Fruit fly (Drosophila melanogaster) Kc167 (cell line): ENCODE results near the gene Pp2A-29B.

Experiments used
- Myc ChIP-seq: fragments of >200 bp; optimal IDR thresholded peaks from 2 replicates; lab custom pipeline; 2017; ENCODE audit warnings: missing external identifiers
- Sin3A ChIP-seq: fragments of >200 bp; optimal IDR thresholded peaks from 2 replicates; lab custom pipeline; 2018; ENCODE audit warnings: missing external identifiers
- h ChIP-seq: fragments of >200 bp; optimal IDR thresholded peaks from 3 replicates; lab custom pipeline; 2018; ENCODE audit warnings: missing external identifiers
- insv ChIP-seq: fragments of >200 bp; optimal IDR thresholded peaks from 3 replicates; lab custom pipeline; 2018; ENCODE audit warnings: missing external identifiers
- psq ChIP-seq: fragments of >200 bp; optimal IDR thresholded peaks from 2 replicates; lab custom pipeline; 2017; ENCODE audit warnings: missing external identifiers
- ttk ChIP-seq: sonication (Bioruptor generic); optimal IDR thresholded peaks from 2 replicates; lab custom pipeline; 2017; ENCODE audit warnings: missing external identifiers

Gene Pp2A-29B

DNA sequence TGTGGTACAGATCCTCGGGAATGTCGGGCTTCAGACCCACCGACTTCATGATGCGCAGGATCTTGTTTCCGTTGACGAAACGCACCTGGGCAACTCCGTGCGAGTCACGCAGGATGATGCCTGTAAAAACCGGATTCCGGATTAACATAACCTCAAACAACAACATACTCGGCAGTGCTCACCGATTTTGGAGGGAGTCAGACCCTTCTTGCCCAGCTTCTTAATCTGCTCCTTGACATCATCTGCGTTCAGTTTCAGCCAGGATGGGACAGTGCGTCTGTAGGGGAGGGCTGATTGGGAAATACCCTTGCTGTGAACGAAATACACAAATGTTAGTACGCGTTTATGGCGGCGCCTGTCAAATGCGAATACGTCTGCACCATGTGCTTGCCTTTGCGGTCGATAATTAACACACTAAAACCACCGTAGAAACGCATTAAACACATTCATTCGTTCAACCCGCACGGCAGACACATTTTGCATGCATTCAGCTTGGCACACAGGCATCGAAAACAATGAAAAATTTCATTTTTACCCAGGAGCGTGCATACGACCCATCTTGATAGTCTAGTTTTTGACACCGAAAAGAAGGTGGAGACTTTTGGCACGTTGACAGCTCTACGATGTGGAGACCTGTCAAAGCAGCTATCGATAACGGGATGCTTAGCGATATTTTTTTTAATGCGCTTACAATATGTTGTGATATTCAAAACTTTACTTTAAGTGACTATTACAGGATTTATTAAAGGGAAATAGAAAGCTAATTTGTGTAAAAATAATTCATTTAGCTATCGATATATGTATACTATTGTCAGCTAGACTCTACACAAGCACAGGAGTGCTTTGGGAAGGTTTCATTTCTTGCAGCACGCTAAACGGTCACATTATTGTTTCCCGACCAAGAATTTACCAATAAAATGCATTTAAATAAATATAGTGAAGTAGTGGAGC is 1.6 kb upstream of the Pp2A-29B start, which contains the start of the genes RpS13 and CSN8:
TSS of gene RpS13 (minus strand) at position 657 of the 951 bp plus-strand sequence.
TSS of gene CSN8 (plus strand) at position 850 of the 951 bp plus-strand sequence.
- TF ChIP-seq Sin3A (lab: Kevin White, UChicago) (no peak), insv (lab: Kevin White, UChicago) (no peak), psq (no peak), h (lab: Kevin White, UChicago) (no peak), Myc (no peak), ttk (lab: Kevin White, UChicago) (no peak)

DNA sequence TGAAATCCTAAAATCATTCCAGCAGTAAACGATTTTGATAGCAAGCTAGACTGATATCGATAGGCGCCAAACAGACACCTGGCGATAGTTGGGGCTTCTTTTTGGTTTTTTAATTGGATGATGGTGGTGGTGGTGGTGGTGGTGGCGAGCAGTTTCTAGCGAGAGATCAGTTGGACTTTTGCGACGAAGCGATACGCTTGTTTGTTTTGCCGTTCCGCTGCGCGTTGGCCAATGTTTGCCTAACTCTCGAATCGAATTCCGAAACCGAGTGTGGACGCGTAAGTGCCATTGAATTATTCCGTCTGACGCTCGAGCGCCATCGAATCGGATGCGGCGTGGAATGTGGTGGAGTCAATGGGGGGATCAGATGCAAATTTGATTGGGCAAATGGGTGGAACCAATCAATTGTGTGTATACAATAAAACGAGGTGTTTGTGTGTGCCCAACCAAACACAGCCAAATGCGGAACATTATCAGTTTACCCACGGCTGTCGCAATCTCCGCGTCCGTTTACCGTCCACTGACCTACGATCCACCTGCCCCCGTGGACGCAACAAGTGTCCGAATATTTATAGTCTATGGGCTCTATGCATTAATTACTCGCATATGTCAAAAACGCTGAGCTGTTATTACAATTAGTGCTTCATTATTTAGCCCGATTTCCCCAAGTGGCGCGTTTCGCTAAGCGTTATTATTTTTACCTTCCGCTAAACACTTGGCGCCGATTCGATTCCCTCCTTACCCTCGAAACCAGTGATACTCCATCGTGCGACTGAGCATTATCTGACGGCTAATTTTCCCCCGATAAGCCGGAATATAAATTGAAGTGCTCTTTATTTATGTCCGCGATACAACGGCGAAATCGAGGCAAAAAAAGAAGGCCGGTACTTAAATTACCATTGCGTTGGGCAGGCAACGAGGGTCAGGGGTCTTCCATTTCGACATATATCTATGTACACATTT is 4.8 kb downstream of the Pp2A-29B start, which contains the start of gene CG17292:
TSS of gene CG17292 (plus strand) at position 91 of the 963 bp plus-strand sequence.
- no peak for TF ChIP-seq h (lab: Kevin White, UChicago)

DNA sequence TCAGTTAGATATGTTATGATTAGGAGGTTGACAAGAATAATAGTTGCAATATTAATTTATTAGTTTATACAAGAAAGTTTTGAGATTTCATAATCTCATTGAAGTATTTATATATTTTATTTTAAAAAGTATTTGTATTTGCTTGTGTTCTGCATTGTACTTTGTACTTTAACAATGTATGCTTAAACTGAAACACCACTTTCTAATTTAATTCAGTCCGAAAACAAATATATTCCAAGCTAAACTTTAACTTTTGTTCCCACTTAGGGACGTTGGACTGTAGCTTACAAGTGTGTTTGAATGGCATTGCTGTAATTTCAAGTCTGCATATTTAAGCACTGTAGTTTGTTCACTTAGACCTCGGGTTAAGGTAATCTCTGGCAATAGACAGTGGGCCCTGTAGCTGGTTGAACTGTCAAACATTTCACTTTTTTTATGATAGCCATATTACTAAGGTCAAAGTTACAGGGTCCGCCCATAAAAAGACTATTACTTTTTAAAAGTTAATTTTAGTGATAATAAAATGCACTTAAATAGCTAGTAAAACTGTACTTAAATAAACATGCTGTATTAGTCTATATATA is 5.6 kb downstream of the Pp2A-29B start:
- TF ChIP-seq Myc (no peak), psq (no peak), Sin3A (lab: Kevin White, UChicago) (no peak), h (lab: Kevin White, UChicago) (no peak), ttk (lab: Kevin White, UChicago) (no peak), insv (lab: Kevin White, UChicago) (no peak)

DNA sequence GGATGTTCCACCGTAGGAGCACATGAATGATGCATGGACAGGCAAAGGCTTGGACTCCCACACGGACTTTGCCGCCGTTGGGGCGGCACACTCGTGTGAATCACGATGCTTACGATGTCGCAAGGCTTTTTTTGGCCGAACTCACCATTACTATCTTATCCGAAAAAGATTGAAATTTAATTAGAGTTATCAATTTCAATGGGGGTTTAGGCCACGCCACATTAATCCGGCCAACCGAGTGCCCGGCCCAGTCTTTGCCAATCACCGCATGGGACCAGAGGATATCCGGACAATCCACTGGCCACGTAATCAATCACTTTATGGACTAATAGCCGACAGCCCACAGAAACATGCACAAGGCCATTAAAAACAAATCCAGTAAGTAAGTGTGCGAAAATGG is 6.4 kb downstream of the Pp2A-29B start:
- no peak for TF ChIP-seq ttk (lab: Kevin White, UChicago)
- no peak for TF ChIP-seq h (lab: Kevin White, UChicago)
- TF ChIP-seq Sin3A (lab: Kevin White, UChicago), result no peak
- no peak for TF ChIP-seq insv (lab: Kevin White, UChicago)
- TF ChIP-seq psq, result no peak
- TF ChIP-seq Myc, result no peak

DNA sequence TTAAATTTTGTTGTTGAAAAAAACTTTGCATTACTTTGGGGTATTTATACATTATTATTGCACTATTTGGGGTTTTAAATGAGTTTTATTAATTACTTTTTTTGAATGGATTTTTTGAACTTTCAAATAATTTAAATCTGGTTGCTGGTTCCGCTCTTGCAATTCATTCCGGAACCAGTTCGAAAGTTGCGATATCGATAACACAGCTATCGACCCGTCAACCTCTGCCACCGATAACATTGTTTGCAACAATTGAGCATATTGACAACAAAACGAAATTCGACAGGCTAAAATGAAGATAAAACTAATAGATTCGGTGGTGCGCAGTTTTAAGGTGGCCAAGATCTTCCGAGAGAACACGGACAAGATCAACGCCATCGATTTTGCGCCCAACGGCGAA is 8.4 kb downstream of the Pp2A-29B start, which contains the start of gene Wdr82:
TSS of gene Wdr82 (plus strand) at position 227 of the 400 bp plus-strand sequence.
- TF ChIP-seq Myc (no peak), ttk (lab: Kevin White, UChicago) (no peak), insv (lab: Kevin White, UChicago) (no peak), psq (no peak), Sin3A (lab: Kevin White, UChicago) (no peak), h (lab: Kevin White, UChicago) (no peak)

DNA sequence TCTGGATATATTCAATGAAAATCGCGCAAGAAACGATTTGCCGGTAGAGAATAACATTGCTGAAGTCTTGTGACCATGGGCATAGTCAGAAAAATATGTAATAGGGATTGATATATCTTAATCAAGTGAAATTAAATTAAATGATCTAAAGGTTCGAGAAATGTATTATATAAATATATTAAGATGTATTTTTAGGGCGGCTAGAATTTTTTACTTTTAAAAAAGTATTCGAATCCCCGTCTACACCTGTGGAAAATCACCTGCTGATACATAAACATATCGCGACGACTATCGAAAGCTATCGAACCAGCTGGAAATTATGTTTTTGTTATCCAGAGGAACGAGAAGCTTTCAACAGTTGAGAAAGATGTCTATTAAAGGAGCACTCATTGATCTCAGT is 10.9 kb downstream of the Pp2A-29B start, which contains the start of the genes CG13390 and CG17294:
TSS of gene CG13390 (minus strand) at position 81 of the 400 bp plus-strand sequence.
TSS of gene CG17294 (plus strand) at position 319 of the 400 bp plus-strand sequence.
- no peak for TF ChIP-seq psq
- no peak for TF ChIP-seq ttk (lab: Kevin White, UChicago)
- TF ChIP-seq Myc, result no peak
- no peak for TF ChIP-seq insv (lab: Kevin White, UChicago)
- TF ChIP-seq Sin3A (lab: Kevin White, UChicago), result no peak
- no peak for TF ChIP-seq h (lab: Kevin White, UChicago)

DNA sequence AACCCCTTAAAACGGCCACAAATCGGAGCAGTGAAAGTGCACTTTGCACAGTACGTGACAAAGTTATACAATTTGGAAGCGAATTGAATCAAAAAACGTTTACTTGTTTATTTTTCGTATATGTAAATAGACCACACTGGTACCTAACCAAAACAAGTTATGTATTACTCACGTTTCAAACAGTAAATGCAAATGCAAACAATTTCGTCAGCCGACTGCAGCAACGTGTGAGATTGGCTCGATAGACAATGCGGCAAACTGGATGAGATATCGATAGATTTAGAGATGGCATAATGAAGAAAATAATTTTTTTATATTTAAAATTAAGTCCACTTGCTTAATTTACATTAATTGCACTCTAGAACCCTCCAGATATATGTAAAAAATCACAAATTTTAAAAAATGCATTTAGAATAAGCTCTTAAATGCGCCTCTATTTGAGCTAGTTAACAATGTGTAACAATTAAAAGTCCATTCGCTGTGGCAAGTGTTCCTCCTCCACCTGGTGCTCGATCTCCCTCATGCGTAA is 15.7 kb downstream of the Pp2A-29B start, which contains the start of gene AlaRS:
TSS of gene AlaRS (minus strand) at position 257 of the 529 bp plus-strand sequence.
- TF ChIP-seq ttk (lab: Kevin White, UChicago), result no peak
- TF ChIP-seq psq, result no peak
- no peak for TF ChIP-seq Sin3A (lab: Kevin White, UChicago)
- no peak for TF ChIP-seq insv (lab: Kevin White, UChicago)
- TF ChIP-seq Myc, result no peak
- TF ChIP-seq h (lab: Kevin White, UChicago), result no peak

DNA sequence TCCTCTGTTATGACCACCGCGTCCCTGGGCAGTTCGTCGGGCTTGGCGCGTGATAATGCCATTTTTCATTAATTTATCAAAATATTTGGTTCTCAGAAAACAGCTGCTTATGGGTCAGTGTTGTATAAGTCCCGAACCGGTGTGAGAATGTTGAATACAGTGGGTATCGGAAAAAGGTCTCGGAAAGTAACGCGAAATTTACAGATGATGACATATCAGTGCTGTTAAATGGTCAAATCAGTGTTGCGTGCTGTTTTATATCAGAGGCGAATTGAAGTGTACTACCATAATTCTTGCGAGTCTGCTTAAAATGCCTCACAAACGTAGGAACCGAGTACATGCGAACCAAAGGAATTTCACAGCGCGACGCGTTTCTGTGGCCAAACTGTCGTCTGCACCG is 16.8 kb downstream of the Pp2A-29B start, which contains the start of the genes CG13392 and Rcd4:
TSS of gene CG13392 (minus strand) at position 162 of the 400 bp plus-strand sequence.
TSS of gene Rcd4 (plus strand) at position 216 of the 400 bp plus-strand sequence.
- TF ChIP-seq psq (no peak), ttk (lab: Kevin White, UChicago) (no peak)

DNA sequence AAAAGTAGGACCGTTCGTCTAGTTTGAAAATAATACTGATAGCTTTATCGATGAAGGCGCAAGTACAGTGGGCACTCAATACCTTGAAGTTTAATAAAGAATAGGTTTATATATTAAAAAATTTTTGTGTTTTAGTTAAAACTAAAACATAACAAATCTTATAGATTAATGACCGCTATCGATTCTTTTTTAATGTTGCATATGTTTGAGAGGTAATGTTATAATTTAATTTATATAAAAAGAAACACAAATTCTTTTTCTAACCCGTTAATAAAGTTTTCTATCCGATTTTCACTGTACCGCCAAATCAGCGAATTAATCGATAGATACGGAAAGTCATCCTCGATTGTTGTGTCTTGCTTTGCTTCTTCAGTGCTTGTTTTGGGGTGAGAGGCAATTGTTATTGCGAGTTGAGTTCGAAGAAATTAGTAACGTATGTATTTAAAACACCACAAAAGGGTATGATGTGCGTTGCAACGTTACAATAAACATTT is 18.3 kb downstream of the Pp2A-29B start, which contains the start of the genes Dad1 and CG13384:
TSS of gene Dad1 (minus strand) at position 30 of the 494 bp plus-strand sequence.
TSS of gene CG13384 (plus strand) at position 348 of the 494 bp plus-strand sequence.
- no peak for TF ChIP-seq insv (lab: Kevin White, UChicago)
- TF ChIP-seq psq, result no peak
- no peak for TF ChIP-seq Myc
- TF ChIP-seq ttk (lab: Kevin White, UChicago), result no peak
- no peak for TF ChIP-seq Sin3A (lab: Kevin White, UChicago)
- TF ChIP-seq h (lab: Kevin White, UChicago), result no peak

DNA sequence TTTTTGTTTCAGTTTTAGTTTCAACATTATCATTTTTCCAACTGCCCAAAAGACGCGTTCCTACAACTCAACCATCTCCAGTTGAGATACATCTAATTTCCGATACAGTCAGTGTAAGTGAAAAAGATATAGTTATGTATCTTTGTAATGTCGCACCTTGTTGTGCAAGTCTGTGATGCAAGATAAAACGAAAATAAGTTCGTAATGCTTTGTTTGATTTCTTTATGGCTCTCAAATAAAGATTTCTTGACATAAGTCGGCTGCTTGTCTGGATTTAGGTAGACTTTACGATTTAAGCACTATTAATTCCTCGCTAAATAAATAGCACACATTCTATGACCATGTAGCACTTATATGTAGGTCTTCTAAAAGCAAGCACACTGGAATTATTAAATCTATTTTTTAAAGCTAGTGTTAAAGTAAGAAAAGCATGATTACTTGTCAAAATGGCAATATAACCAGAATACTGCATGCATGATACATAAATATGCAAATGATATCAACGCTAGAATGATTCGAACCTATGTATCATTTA is 19.2 kb downstream of the Pp2A-29B start:
- TF ChIP-seq Sin3A (lab: Kevin White, UChicago), result no peak
- no peak for TF ChIP-seq insv (lab: Kevin White, UChicago)
- TF ChIP-seq ttk (lab: Kevin White, UChicago), result no peak
- no peak for TF ChIP-seq psq
- TF ChIP-seq h (lab: Kevin White, UChicago), result no peak
- TF ChIP-seq Myc, result no peak
